Worm (Caenorhabditis elegans): ENCODE results near the gene ttr-36.

DNA sequence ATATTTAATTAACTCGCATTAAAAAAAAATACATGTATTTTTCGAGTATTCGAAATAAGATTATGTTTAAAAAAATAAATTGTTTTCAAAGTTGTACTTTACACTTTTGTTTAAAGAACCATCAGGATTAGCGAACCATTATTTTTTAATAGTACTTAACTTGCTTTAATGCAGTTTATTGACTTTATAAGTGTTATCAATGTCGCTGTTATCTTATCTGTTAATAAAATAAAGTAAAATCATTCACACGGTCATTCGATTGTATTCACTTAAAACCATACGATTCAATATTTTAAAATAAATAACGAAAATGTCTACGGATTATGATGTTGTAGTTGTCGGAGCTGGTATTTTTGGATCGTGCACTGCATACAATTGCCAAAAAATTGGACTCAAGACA, 34.2 kb upstream of the ttr-36 start, which contains the start of gene C15B12.1:
- TF ChIP-seq fos-1 (tag; optimal IDR thresholded peaks at IDR 0.05) (no peak), ceh-82 (tag; optimal IDR thresholded peaks at IDR 0.05) (no peak), egl-27 (tag; optimal IDR thresholded peaks at IDR 0.05) (no peak), lin-15B (tag; optimal IDR thresholded peaks at IDR 0.05) (no peak), elt-3 (tag; optimal IDR thresholded peaks at IDR 0.05) (no peak), ama-1 (optimal IDR thresholded peaks at IDR 0.05) (no peak), tbx-2 (tag; optimal IDR thresholded peaks at IDR 0.05) (no peak), skn-1 (tag; optimal IDR thresholded peaks at IDR 0.05) (no peak), nhr-25 (tag; optimal IDR thresholded peaks at IDR 0.05) (no peak), ceh-28 (tag; optimal IDR thresholded peaks at IDR 0.05) (no peak), zag-1 (tag; optimal IDR thresholded peaks at IDR 0.05) (no peak), nhr-43 (tag; optimal IDR thresholded peaks at IDR 0.05; ENCODE audit: poor library complexity, severe bottlenecking) (no peak)

All from whole organism, L3 larva.